Worm (Caenorhabditis elegans) whole organism, L1 larva: ENCODE results near the gene H10E21.5.

Experiments used
- C04F5.9 ChIP-seq: sonication (generic microtip); optimal IDR thresholded peaks from 2 replicates; lab custom pipeline; 2016; ENCODE audit warnings: missing genetic modification characterization, missing compliant biosample characterization
- F16B12.6 ChIP-seq: fragments of 150-350 bp; optimal IDR thresholded peaks from 2 replicates; lab custom pipeline; 2014; ENCODE audit warnings: missing biosample characterization, missing genetic modification characterization
- Y116A8C.19 ChIP-seq: sonication (generic microtip); optimal IDR thresholded peaks from 2 replicates; lab custom pipeline; 2016; ENCODE audit warnings: missing compliant biosample characterization, missing genetic modification characterization, borderline replicate concordance
- aly-2 ChIP-seq: fragments of 150-350 bp; optimal IDR thresholded peaks from 2 replicates; lab custom pipeline; 2014; ENCODE audit warnings: missing biosample characterization, missing genetic modification characterization
- ceh-63 ChIP-seq: fragments of 200-800 bp; sonication (Bioruptor generic); optimal IDR thresholded peaks from 2 replicates; lab custom pipeline; 2018; ENCODE audit warnings: mild to moderate bottlenecking, missing genetic modification characterization, missing compliant biosample characterization
- dpl-1 ChIP-seq, 3 experiments: fragments of 150-350 bp in 2 of 3; sonication (generic microtip) in 1 of 3; optimal IDR thresholded peaks; 2 replicates each; lab custom pipeline; 2014 to 2017; ENCODE audit warnings: missing biosample characterization in 3 of 3, missing genetic modification characterization in 3 of 3, missing genetic modification reagents in 3 of 3
- dsc-1 ChIP-seq: sonication (generic microtip); optimal IDR thresholded peaks from 2 replicates; lab custom pipeline; 2016; ENCODE audit warnings: mild to moderate bottlenecking, missing genetic modification characterization, missing compliant biosample characterization
- efl-1 ChIP-seq, 4 experiments: fragments of 150-350 bp; optimal IDR thresholded peaks in 3 of 4; peaks in 1 of 4; 1 replicate in 1 of 4; 2 replicates in 3 of 4; lab custom pipeline; 2014; ENCODE audit warnings: missing biosample characterization in 2 of 4, missing genetic modification characterization in 2 of 4, missing genetic modification reagents in 2 of 4
- egl-27 ChIP-seq, 2 experiments: fragments of 150-350 bp in 1 of 2; sonication (generic microtip); optimal IDR thresholded peaks; 3 replicates each; lab custom pipeline; 2017 to 2018; ENCODE audit warnings: missing biosample characterization in 2 of 2, missing genetic modification characterization in 2 of 2, missing genetic modification reagents in 2 of 2
- ets-5 ChIP-seq: fragments of 200-800 bp; sonication (Bioruptor generic); IDR thresholded peaks from 2 replicates; pipeline ENCODE4 v1.3.6; 2022; ENCODE audit warnings: missing genetic modification characterization, missing compliant biosample characterization
- fos-1 ChIP-seq: fragments of 150-350 bp; optimal IDR thresholded peaks from 2 replicates; lab custom pipeline; 2014; ENCODE audit warnings: missing biosample characterization, missing genetic modification characterization
- isw-1 ChIP-seq: fragments of 200-800 bp; sonication (Bioruptor generic); IDR thresholded peaks from 2 replicates; pipeline ENCODE4 v1.3.6; 2022; ENCODE audit warnings: missing genetic modification characterization, missing compliant biosample characterization
- jun-1 ChIP-seq: fragments of 150-350 bp; optimal IDR thresholded peaks from 2 replicates; lab custom pipeline; 2014; ENCODE audit warnings: missing biosample characterization, missing genetic modification reagents, missing genetic modification characterization
- lin-14 ChIP-seq: fragments of 200-800 bp; sonication (Bioruptor generic); optimal IDR thresholded peaks from 2 replicates; lab custom pipeline; 2018; ENCODE audit warnings: mild to moderate bottlenecking, missing genetic modification characterization, moderate library complexity, missing compliant biosample characterization
- lin-15B ChIP-seq: fragments of 150-350 bp; sonication (generic microtip); optimal IDR thresholded peaks from 3 replicates; lab custom pipeline; 2014; ENCODE audit warnings: missing biosample characterization, missing genetic modification characterization
- lin-35 ChIP-seq, 2 experiments: fragments of 150-350 bp; optimal IDR thresholded peaks; 2 replicates each; lab custom pipeline; 2014; ENCODE audit warnings: missing biosample characterization in 2 of 2, missing genetic modification characterization in 2 of 2, missing genetic modification reagents in 2 of 2
- lin-39 ChIP-seq: fragments of 150-350 bp; optimal IDR thresholded peaks from 2 replicates; lab custom pipeline; 2014; ENCODE audit warnings: missing biosample characterization, missing genetic modification reagents, missing genetic modification characterization
- lsy-2 ChIP-seq, 2 experiments: fragments of 150-350 bp; optimal IDR thresholded peaks; 2 replicates each; lab custom pipeline; 2014; ENCODE audit warnings: missing biosample characterization in 2 of 2, missing genetic modification characterization in 2 of 2
- mdl-1 ChIP-seq, 2 experiments: fragments of 150-350 bp; optimal IDR thresholded peaks; 2 replicates each; lab custom pipeline; 2014 to 2017; ENCODE audit warnings: missing biosample characterization in 2 of 2, missing genetic modification characterization in 2 of 2, inconsistent platforms in 1 of 2
- mef-2 ChIP-seq: fragments of 150-350 bp; optimal IDR thresholded peaks from 2 replicates; lab custom pipeline; 2014; ENCODE audit warnings: missing biosample characterization, missing genetic modification characterization
- nhr-237 ChIP-seq: fragments of 150-350 bp; optimal IDR thresholded peaks from 2 replicates; lab custom pipeline; 2014; ENCODE audit warnings: missing biosample characterization, missing genetic modification characterization
- nhr-47 ChIP-seq: sonication (generic microtip); optimal IDR thresholded peaks from 2 replicates; lab custom pipeline; 2016; ENCODE audit warnings: mild to moderate bottlenecking, missing genetic modification characterization, moderate library complexity, missing compliant biosample characterization
- nhr-71 ChIP-seq: sonication (generic microtip); optimal IDR thresholded peaks from 2 replicates; lab custom pipeline; 2016; ENCODE audit warnings: mild to moderate bottlenecking, missing genetic modification characterization, moderate library complexity, missing compliant biosample characterization
- nhr-76 ChIP-seq: sonication (generic microtip); optimal IDR thresholded peaks from 2 replicates; lab custom pipeline; 2017; ENCODE audit warnings: missing biosample characterization, missing genetic modification characterization
- nhr-85 ChIP-seq: sonication (generic microtip); peaks from one replicate; lab custom pipeline; 2016; ENCODE audit warnings: missing genetic modification characterization, inconsistent platforms, missing compliant biosample characterization
- nhr-90 ChIP-seq: sonication (generic microtip); optimal IDR thresholded peaks from 2 replicates; lab custom pipeline; 2016; ENCODE audit warnings: mild to moderate bottlenecking, missing genetic modification characterization, missing compliant biosample characterization; ENCODE audit not compliant: poor library complexity
- pax-3 ChIP-seq: fragments of 200-800 bp; sonication (Bioruptor generic); optimal IDR thresholded peaks from 2 replicates; lab custom pipeline; 2018; ENCODE audit warnings: mild to moderate bottlenecking, missing genetic modification characterization, moderate library complexity, missing compliant biosample characterization
- rnt-1 ChIP-seq: sonication (generic microtip); optimal IDR thresholded peaks from 2 replicates; lab custom pipeline; 2016; ENCODE audit warnings: mild to moderate bottlenecking, missing genetic modification characterization, moderate library complexity, missing compliant biosample characterization
- skn-1 ChIP-seq: fragments of 150-350 bp; optimal IDR thresholded peaks from 2 replicates; lab custom pipeline; 2014; ENCODE audit warnings: missing biosample characterization, missing genetic modification characterization
- swsn-7 ChIP-seq: sonication (generic microtip); optimal IDR thresholded peaks from 2 replicates; lab custom pipeline; 2016; ENCODE audit warnings: missing genetic modification characterization, missing compliant biosample characterization
- tbx-2 ChIP-seq: sonication (generic microtip); optimal IDR thresholded peaks from 2 replicates; lab custom pipeline; 2016; ENCODE audit warnings: missing genetic modification characterization, missing compliant biosample characterization
- unc-86 ChIP-seq: sonication (generic microtip); optimal IDR thresholded peaks from 2 replicates; lab custom pipeline; 2016; ENCODE audit warnings: missing genetic modification characterization, missing compliant biosample characterization
- xbp-1 ChIP-seq: sonication (generic microtip); optimal IDR thresholded peaks from 2 replicates; lab custom pipeline; 2016; ENCODE audit warnings: missing genetic modification characterization, missing compliant biosample characterization
- zag-1 ChIP-seq: fragments of 150-350 bp; optimal IDR thresholded peaks from 2 replicates; lab custom pipeline; 2014; ENCODE audit warnings: missing biosample characterization, missing genetic modification characterization
- zip-4 ChIP-seq: fragments of 200-800 bp; sonication (Bioruptor generic); optimal IDR thresholded peaks from 2 replicates; lab custom pipeline; 2018; ENCODE audit warnings: mild to moderate bottlenecking, missing genetic modification characterization, moderate library complexity, missing compliant biosample characterization
- ztf-11 ChIP-seq, 2 experiments: sonication (generic microtip); optimal IDR thresholded peaks; 2 replicates each; lab custom pipeline; 2016 to 2017; ENCODE audit warnings: missing genetic modification characterization in 2 of 2, missing biosample characterization in 1 of 2, missing compliant biosample characterization in 1 of 2
- ztf-4 ChIP-seq: fragments of 150-350 bp; optimal IDR thresholded peaks from 2 replicates; lab custom pipeline; 2014; ENCODE audit warnings: missing biosample characterization, missing genetic modification characterization

Gene H10E21.5

DNA sequence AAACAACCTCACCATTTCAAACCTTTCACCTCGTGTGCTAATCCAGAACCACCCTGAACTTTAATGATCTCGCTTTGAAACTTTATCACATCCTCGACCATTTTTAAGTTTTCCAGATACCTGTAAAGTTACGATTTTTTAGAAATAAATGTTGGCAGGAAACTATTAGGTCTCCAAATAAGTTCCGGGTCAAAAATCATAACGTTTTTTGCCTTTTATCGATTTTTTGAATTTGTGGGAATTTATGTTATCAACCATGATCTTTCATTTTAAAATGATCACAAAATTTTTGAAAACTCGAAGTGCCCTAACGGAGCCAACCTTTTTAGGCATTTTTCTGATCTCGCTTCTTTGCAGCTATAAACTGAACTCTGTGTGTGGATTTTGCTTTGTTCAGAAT is 37.3 kb upstream of the H10E21.5 start, which contains the start of gene btb-5:
Gene btb-5 (minus strand): TSS at position 101 of the 400 bp plus-strand sequence.
- TF ChIP-seq Y116A8C.19 (tag; lab: Kevin White, UChicago) (no peak), mdl-1 (tag; optimal IDR thresholded peaks at IDR 0.05; lab: Kevin White, UChicago) (no peak), lin-35 (GFP tag; optimal IDR thresholded peaks at IDR 0.05; lab: Kevin White, UChicago) (no peak), lin-14 (GFP tag; lab: Kevin White, UChicago) (no peak), nhr-47 (tag; lab: Kevin White, UChicago) (no peak), mef-2 (no peak), pax-3 (tag; lab: Kevin White, UChicago) (no peak), ceh-63 (GFP tag; lab: Kevin White, UChicago) (no peak), lsy-2 (tag; optimal IDR thresholded peaks at IDR 0.05; lab: Kevin White, UChicago) (no peak), F16B12.6 (tag; lab: Kevin White, UChicago) (no peak)

DNA sequence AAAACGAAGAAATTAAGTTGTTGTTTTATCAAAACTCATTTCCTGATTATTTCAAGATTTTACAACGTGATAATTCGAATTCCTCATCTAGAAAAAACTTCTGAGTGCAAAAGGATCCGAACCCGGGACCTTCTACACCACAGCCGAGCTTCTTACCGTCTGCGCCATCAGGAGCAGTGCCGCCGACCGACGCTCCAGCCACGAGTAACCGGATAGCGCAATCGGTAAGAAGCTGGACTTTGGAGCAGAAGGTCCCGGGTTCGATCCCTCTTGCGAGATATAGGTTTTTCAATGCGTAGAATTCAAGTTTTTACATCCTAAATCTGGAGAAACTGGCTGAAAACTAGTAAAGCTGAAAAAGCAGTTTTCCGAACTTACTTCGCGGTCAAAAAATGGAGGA is 29.9 kb upstream of the H10E21.5 start:
- no peak for TF ChIP-seq unc-86 (tag; lab: Kevin White, UChicago)
- TF ChIP-seq ztf-11 (tag; optimal IDR thresholded peaks at IDR 0.05; lab: Kevin White, UChicago), result no peak
- no peak for TF ChIP-seq tbx-2 (tag; lab: Kevin White, UChicago)
- no peak for TF ChIP-seq egl-27 (tag; optimal IDR thresholded peaks at IDR 0.05; lab: Kevin White, UChicago)
- no peak for TF ChIP-seq zip-4 (GFP tag; lab: Kevin White, UChicago)
- TF ChIP-seq aly-2 (tag; lab: Kevin White, UChicago), result no peak
- TF ChIP-seq skn-1 (tag; lab: Kevin White, UChicago), result no peak
- no peak for TF ChIP-seq nhr-237 (tag; lab: Kevin White, UChicago)
- no peak for TF ChIP-seq mdl-1 (tag; optimal IDR thresholded peaks at IDR 0.05; lab: Kevin White, UChicago)
- no peak for TF ChIP-seq nhr-90 (tag; lab: Kevin White, UChicago)
- no peak for TF ChIP-seq zag-1 (tag; lab: Kevin White, UChicago)
- TF ChIP-seq lin-39 (tag; lab: Kevin White, UChicago), result no peak
- TF ChIP-seq nhr-85 (tag; lab: Kevin White, UChicago), result no peak
- TF ChIP-seq ztf-4 (tag; lab: Kevin White, UChicago), result no peak

DNA sequence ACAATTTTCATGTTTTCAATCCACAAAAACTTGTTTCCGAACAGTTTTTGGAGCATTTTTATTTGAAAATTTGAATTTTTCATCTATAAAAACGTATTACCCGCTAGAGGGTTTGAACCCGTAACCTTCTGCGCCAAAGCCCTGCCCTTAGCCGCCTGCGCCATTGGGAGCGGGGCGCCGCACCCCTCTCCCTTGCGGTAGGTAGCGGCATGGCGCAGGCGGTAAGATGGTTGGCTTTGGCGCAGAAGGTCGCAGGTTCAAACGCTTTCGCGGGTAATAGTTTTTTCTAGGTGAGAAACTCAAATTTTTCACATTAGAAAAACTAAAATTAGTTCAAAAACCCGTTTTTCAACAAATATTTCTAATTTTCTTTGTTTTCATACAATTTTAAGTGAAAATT is 27.9 kb upstream of the H10E21.5 start:
- TF ChIP-seq fos-1, result no peak
- TF ChIP-seq xbp-1 (tag; lab: Kevin White, UChicago), result no peak
- TF ChIP-seq ets-5 (GFP tag; lab: Robert Waterston, UW), result no peak
- no peak for TF ChIP-seq nhr-71
- no peak for TF ChIP-seq dsc-1 (tag; lab: Kevin White, UChicago)
- no peak for TF ChIP-seq efl-1 (optimal IDR thresholded peaks at IDR 0.05; lab: Kevin White, UChicago)
- TF ChIP-seq efl-1 (GFP tag; optimal IDR thresholded peaks at IDR 0.05 in 1 of 2; lab: Kevin White, UChicago), result no peak
- no peak for TF ChIP-seq jun-1
- no peak for TF ChIP-seq isw-1 (GFP tag; lab: Robert Waterston, UW)
- TF ChIP-seq rnt-1, result no peak
- no peak for TF ChIP-seq nhr-76 (tag; lab: Kevin White, UChicago)
- no peak for TF ChIP-seq lin-15B (tag; lab: Kevin White, UChicago)
- no peak for TF ChIP-seq C04F5.9 (tag; lab: Kevin White, UChicago)
- TF ChIP-seq lsy-2 (tag; optimal IDR thresholded peaks at IDR 0.05; lab: Kevin White, UChicago), result no peak
- no peak for TF ChIP-seq skn-1 (tag; lab: Kevin White, UChicago)

DNA sequence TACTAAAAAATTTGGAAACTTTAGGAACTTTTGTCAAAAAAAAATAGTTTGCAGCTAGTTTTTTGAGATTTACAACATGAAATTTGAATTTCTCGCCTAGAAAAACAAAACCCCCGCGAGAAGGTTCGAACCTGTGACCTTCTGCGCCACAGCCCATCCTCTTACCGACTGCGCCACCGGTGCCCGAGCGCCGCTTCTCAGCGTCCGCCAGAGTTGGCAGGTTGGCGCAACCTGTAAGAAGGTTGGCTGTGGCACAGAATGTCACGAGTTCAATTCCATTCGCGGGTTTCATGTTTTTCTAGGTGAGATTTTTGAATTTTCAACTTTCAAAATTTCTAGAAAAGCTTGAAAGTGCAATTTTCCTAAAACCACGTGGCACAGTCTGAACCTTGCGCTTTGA is 26.7 kb upstream of the H10E21.5 start:
- TF ChIP-seq nhr-85 (tag; lab: Kevin White, UChicago), result peak; percentile 32
- TF ChIP-seq swsn-7 (tag; lab: Kevin White, UChicago), result no peak
- no peak for TF ChIP-seq dpl-1 (GFP tag; optimal IDR thresholded peaks at IDR 0.05; lab: Kevin White, UChicago)
- TF ChIP-seq efl-1 (optimal IDR thresholded peaks at IDR 0.05; lab: Kevin White, UChicago), result no peak
- peak in 1 of 2 experiments; percentile 10 for TF ChIP-seq efl-1 (GFP tag; optimal IDR thresholded peaks at IDR 0.05 in 1 of 2; lab: Kevin White, UChicago)
